Worm (Caenorhabditis elegans) whole organism, L4 larva: ENCODE data around the gene hlh-17.

Experiments
- F26F4.8 ChIP-seq: fragments of 200-800 bp; sonication (Bioruptor generic); conservative IDR thresholded peaks from 2 replicates; pipeline ENCODE4 v1.3.6; 2022; ENCODE audit warnings: missing genetic modification characterization, missing compliant biosample characterization
- Y105C5A.15 ChIP-seq: fragments of 200-800 bp; sonication (Bioruptor generic); IDR thresholded peaks from 2 replicates; pipeline ENCODE4 v1.3.6; 2022; ENCODE audit warnings: missing genetic modification characterization, missing compliant biosample characterization
- Y75B8A.6 ChIP-seq: fragments of 200-800 bp; sonication (Bioruptor generic); IDR thresholded peaks from 2 replicates; pipeline ENCODE4 v1.3.6; 2022; ENCODE audit warnings: missing genetic modification reagents, missing genetic modification characterization, missing compliant biosample characterization
- aha-1 ChIP-seq: fragments of 150-350 bp; peaks from one replicate; lab custom pipeline; 2014; ENCODE audit warnings: missing biosample characterization, missing genetic modification characterization
- ama-1 ChIP-seq: fragments of 150-350 bp; optimal IDR thresholded peaks from 2 replicates; lab custom pipeline; 2014; ENCODE audit warnings: inconsistent platforms, mixed read lengths
- ceh-20 ChIP-seq: fragments of 200-800 bp; sonication (Bioruptor generic); IDR thresholded peaks from 2 replicates; pipeline ENCODE4 v1.3.6; 2022; ENCODE audit warnings: missing genetic modification reagents, missing genetic modification characterization, missing compliant biosample characterization
- ces-1 ChIP-seq: fragments of 150-350 bp; sonication (generic microtip); optimal IDR thresholded peaks from 4 replicates; lab custom pipeline; 2014; ENCODE audit warnings: missing biosample characterization, missing genetic modification reagents, missing genetic modification characterization
- dmd-8 ChIP-seq: fragments of 200-800 bp; sonication (Bioruptor generic); IDR thresholded peaks from 2 replicates; pipeline ENCODE4 v1.3.6; 2022; ENCODE audit warnings: missing genetic modification characterization, missing compliant biosample characterization
- dpl-1 ChIP-seq: fragments of 150-350 bp; optimal IDR thresholded peaks from 2 replicates; lab custom pipeline; 2014; ENCODE audit warnings: missing biosample characterization, missing genetic modification reagents, missing genetic modification characterization
- dve-1 ChIP-seq: sonication (generic microtip); optimal IDR thresholded peaks from 2 replicates; lab custom pipeline; 2017; ENCODE audit warnings: antibody characterized with exemption, mild to moderate bottlenecking, missing genetic modification characterization, missing compliant biosample characterization; ENCODE audit not compliant: insufficient read depth
- egl-43 ChIP-seq: fragments of 200-800 bp; sonication (Bioruptor generic); IDR thresholded peaks from 2 replicates; pipeline ENCODE4 v1.3.6; 2022; ENCODE audit warnings: missing genetic modification reagents, missing genetic modification characterization, missing compliant biosample characterization
- fos-1 ChIP-seq: fragments of 150-350 bp; optimal IDR thresholded peaks from 2 replicates; lab custom pipeline; 2014; ENCODE audit warnings: missing biosample characterization, missing genetic modification characterization
- hlh-11 ChIP-seq: fragments of 200-800 bp; sonication (Bioruptor generic); optimal IDR thresholded peaks from 2 replicates; lab custom pipeline; 2018; ENCODE audit warnings: mild to moderate bottlenecking, missing genetic modification characterization, missing compliant biosample characterization
- lir-3 ChIP-seq: sonication (generic microtip); optimal IDR thresholded peaks from 2 replicates; lab custom pipeline; 2016; ENCODE audit warnings: mild to moderate bottlenecking, missing genetic modification characterization, missing compliant biosample characterization
- mdl-1 ChIP-seq, 2 experiments: fragments of 150-350 bp in 1 of 2; sonication (generic microtip) in 1 of 2; optimal IDR thresholded peaks; 2 replicates each; lab custom pipeline; 2014 to 2017; ENCODE audit warnings: missing biosample characterization in 2 of 2, missing genetic modification characterization in 2 of 2
- mep-1 ChIP-seq: fragments of 150-350 bp; sonication (generic microtip); optimal IDR thresholded peaks from 3 replicates; lab custom pipeline; 2014; ENCODE audit warnings: missing biosample characterization, missing genetic modification characterization
- mxl-2 ChIP-seq: fragments of 200-800 bp; sonication (Bioruptor generic); conservative IDR thresholded peaks from 2 replicates; pipeline ENCODE4 v1.3.6; 2022; ENCODE audit warnings: missing genetic modification reagents, missing genetic modification characterization, missing compliant biosample characterization
- nhr-11 ChIP-seq: fragments of 150-350 bp; optimal IDR thresholded peaks from 2 replicates; lab custom pipeline; 2014; ENCODE audit warnings: missing biosample characterization, missing genetic modification characterization
- nhr-41 ChIP-seq: fragments of 200-800 bp; sonication (Bioruptor generic); IDR thresholded peaks from 2 replicates; pipeline ENCODE4 v1.3.6; 2022; ENCODE audit warnings: missing genetic modification reagents, missing genetic modification characterization, missing compliant biosample characterization
- php-3 ChIP-seq: fragments of 200-800 bp; sonication (Bioruptor generic); IDR thresholded peaks from 2 replicates; pipeline ENCODE4 v1.3.6; 2022; ENCODE audit warnings: missing genetic modification reagents, missing genetic modification characterization, missing compliant biosample characterization
- snpc-1.2 ChIP-seq: fragments of 200-800 bp; sonication (Bioruptor generic); IDR thresholded peaks from 2 replicates; pipeline ENCODE4 v1.3.6; 2022; ENCODE audit warnings: missing genetic modification reagents, missing genetic modification characterization, missing compliant biosample characterization
- snpc-4 ChIP-seq: fragments of 150-350 bp; optimal IDR thresholded peaks from 2 replicates; lab custom pipeline; 2014; ENCODE audit warnings: missing biosample characterization, missing genetic modification characterization
- spr-1 ChIP-seq: sonication (generic microtip); optimal IDR thresholded peaks from 2 replicates; lab custom pipeline; 2016; ENCODE audit warnings: mild to moderate bottlenecking, missing genetic modification characterization, missing compliant biosample characterization
- spr-3 ChIP-seq: fragments of 200-800 bp; sonication (Bioruptor generic); optimal IDR thresholded peaks from 2 replicates; lab custom pipeline; 2018; ENCODE audit warnings: mild to moderate bottlenecking, missing genetic modification characterization, missing compliant biosample characterization
- tag-97 ChIP-seq: fragments of 200-800 bp; sonication (Bioruptor generic); IDR thresholded peaks from 2 replicates; pipeline ENCODE4 v1.3.6; 2022; ENCODE audit warnings: missing genetic modification characterization, missing compliant biosample characterization
- tra-1 ChIP-seq: fragments of 200-800 bp; sonication (Bioruptor generic); IDR thresholded peaks from 2 replicates; pipeline ENCODE4 v1.3.6; 2022; ENCODE audit warnings: missing genetic modification reagents, missing genetic modification characterization, missing compliant biosample characterization
- unc-130 ChIP-seq: sonication (generic microtip); optimal IDR thresholded peaks from 2 replicates; lab custom pipeline; 2016; ENCODE audit warnings: missing genetic modification reagents, missing genetic modification characterization, missing compliant biosample characterization
- unc-62 ChIP-seq, 3 experiments: fragments of 150-350 bp in 1 of 3; sonication (generic microtip); optimal IDR thresholded peaks in 2 of 3; peaks in 1 of 3; 1 replicate in 1 of 3; 2 replicates in 2 of 3; lab custom pipeline; 2014 to 2017; ENCODE audit warnings: missing biosample characterization in 3 of 3, missing genetic modification characterization in 3 of 3, missing genetic modification reagents in 3 of 3, missing genotype in 1 of 3
- zag-1 ChIP-seq: fragments of 150-350 bp; optimal IDR thresholded peaks from 2 replicates; lab custom pipeline; 2014; ENCODE audit warnings: missing biosample characterization, missing genetic modification characterization
- zfp-3 ChIP-seq: fragments of 200-800 bp; sonication (Bioruptor generic); conservative IDR thresholded peaks from 2 replicates; pipeline ENCODE4 v1.3.6; 2022; ENCODE audit warnings: missing genetic modification reagents, missing genetic modification characterization, missing compliant biosample characterization
- zip-2 ChIP-seq: fragments of 150-350 bp; optimal IDR thresholded peaks from 2 replicates; lab custom pipeline; 2014; ENCODE audit warnings: missing biosample characterization, missing genetic modification characterization

hlh-17 gene

DNA sequence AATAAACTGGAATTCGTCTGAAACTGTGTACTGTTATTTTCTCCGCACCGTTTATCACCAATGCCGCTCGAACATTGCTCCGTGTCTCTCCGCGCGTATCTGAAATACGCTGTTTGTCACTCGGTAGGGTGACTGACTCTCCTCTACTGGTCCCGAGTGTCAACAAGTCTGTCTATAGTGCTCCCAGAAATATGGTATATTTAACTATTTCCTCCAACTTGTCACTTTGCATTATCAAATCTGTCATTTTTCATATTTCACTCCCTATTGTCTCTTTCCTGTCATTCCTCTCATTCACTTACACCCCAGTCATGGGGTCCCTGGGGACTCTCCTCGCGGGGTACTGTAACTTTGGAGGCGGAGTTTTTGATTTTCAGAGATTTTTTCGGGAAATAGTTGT, at the start of gene hlh-17:
Gene hlh-17 (plus strand): TSS at position 301 of the 400 bp plus-strand sequence.
- no peak for TF ChIP-seq aha-1 (tag; lab: Kevin White, UChicago)
- TF ChIP-seq nhr-41 (GFP tag; lab: Robert Waterston, UW), result no peak
- peak in 1 of 2 experiments; percentile 57 for TF ChIP-seq unc-62 (GFP tag; optimal IDR thresholded peaks at IDR 0.05 in 1 of 2; lab: Kevin White, UChicago)
- TF ChIP-seq unc-62 (tag; optimal IDR thresholded peaks at IDR 0.05; lab: Kevin White, UChicago), result no peak
- no peak for TF ChIP-seq tag-97 (GFP tag; lab: Robert Waterston, UW)
- TF ChIP-seq Y105C5A.15 (GFP tag; lab: Robert Waterston, UW), result no peak
- TF ChIP-seq, all 104 proteins: peak for 1

- TF ChIP-seq snpc-1.2 (GFP tag; lab: Robert Waterston, UW), result peak; percentile 86
These were observed 45.1 kb upstream of the hlh-17 start for ce11 chrIV:16209440-16209839.

- TF ChIP-seq mdl-1 (tag; optimal IDR thresholded peaks at IDR 0.05; lab: Kevin White, UChicago) (no peak), nhr-11 (tag; lab: Kevin White, UChicago) (no peak), Y75B8A.6 (GFP tag; lab: Robert Waterston, UW) (no peak), ceh-20 (GFP tag; lab: Robert Waterston, UW) (no peak), dmd-8 (GFP tag; lab: Robert Waterston, UW) (no peak), dpl-1 (GFP tag; lab: Kevin White, UChicago) (no peak), tra-1 (GFP tag; lab: Robert Waterston, UW) (no peak), unc-130 (GFP tag; lab: Kevin White, UChicago) (no peak), php-3 (GFP tag; lab: Robert Waterston, UW) (no peak), aha-1 (tag; lab: Kevin White, UChicago) (no peak)
These were observed 43.7 kb upstream of the hlh-17 start, which contains the start of gene H25K10.2 for ce11 chrIV:16210913-16211312. Gene H25K10.2 (minus strand): TSS chrIV:16211013.

DNA sequence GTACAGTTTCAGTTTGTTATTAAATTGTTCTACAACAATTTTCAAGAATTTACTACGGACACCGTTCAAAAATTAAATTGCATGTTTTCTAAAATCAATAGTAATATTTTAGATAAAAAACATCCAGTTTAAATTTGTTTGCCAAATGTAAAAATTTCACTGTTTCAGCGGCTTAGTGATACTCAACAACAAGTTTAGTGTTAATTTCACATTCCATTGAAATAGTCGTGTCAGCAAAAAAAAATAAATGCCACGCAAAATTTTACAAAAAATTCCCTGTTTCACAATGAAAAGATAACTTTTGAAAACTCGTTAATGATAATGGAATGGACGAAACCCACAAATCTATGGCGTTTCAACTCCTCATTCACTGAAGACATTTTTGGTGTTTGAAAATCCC, 38.4 kb upstream of the hlh-17 start:
- TF ChIP-seq mxl-2 (GFP tag; lab: Robert Waterston, UW) (no peak), spr-3 (no peak), fos-1 (tag; lab: Kevin White, UChicago) (no peak), hlh-11 (tag; lab: Kevin White, UChicago) (no peak), ama-1 (lab: Kevin White, UChicago) (no peak), zip-2 (tag; lab: Kevin White, UChicago) (no peak), snpc-1.2 (GFP tag; lab: Robert Waterston, UW) (peak; percentile 57; the same call in 1 of the 2 replicates), mdl-1 (tag; optimal IDR thresholded peaks at IDR 0.05; lab: Kevin White, UChicago) (no peak), ces-1 (GFP tag; lab: Kevin White, UChicago) (no peak), spr-1 (tag; lab: Kevin White, UChicago) (no peak), F26F4.8 (GFP tag; lab: Robert Waterston, UW) (no peak), zag-1 (tag; lab: Kevin White, UChicago) (no peak), dve-1 (tag; lab: Kevin White, UChicago) (no peak), unc-62 (GFP tag; optimal IDR thresholded peaks at IDR 0.05 in 1 of 2; lab: Kevin White, UChicago) (peak in 1 of 2 experiments; percentile 18), unc-62 (tag; optimal IDR thresholded peaks at IDR 0.05; lab: Kevin White, UChicago) (no peak), snpc-4 (tag; lab: Kevin White, UChicago) (no peak), egl-43 (GFP tag; lab: Robert Waterston, UW) (no peak), mep-1 (tag; lab: Kevin White, UChicago) (no peak), lir-3 (no peak)
- TF ChIP-seq, all 104 proteins: peak for 2

DNA sequence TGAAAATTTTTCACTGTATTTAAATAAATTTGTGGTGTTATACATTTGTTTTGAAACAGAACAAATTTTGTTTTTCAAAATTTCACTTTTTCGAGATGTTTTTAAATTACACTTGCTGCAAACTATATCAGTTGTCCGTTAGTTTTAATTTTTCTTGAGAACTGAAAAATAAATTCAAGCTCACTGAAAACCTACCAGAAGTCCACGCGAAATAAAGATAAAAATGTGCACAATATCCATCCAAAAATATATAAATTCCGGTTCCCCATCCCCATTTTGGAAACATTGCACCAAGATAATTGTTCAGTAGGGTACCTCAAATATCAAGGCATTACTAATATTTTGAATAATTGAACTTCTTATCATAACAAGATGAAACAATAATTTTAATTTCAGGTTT, 33.9 kb upstream of the hlh-17 start:
- TF ChIP-seq snpc-1.2 (GFP tag; lab: Robert Waterston, UW) (peak; percentile 78), zfp-3 (GFP tag; lab: Robert Waterston, UW) (no peak)
